Fruit fly (Drosophila melanogaster) whole organism, embryonic: ENCODE data around the gene CG32073.
A peak's percentile ranks its signal among the peaks of the same experiment; 100 is the strongest.

ENCODE experiments used
- ATbp ChIP-seq: fragments of 200-800 bp; sonication (Bioruptor generic); optimal IDR thresholded peaks from 2 replicates; lab custom pipeline; 2017; ENCODE audit warnings: missing biosample characterization, mild to moderate bottlenecking, missing genetic modification characterization, missing genetic modification reagents
- BEAF-32 ChIP-seq: fragments of 200-800 bp; sonication (Bioruptor generic); optimal IDR thresholded peaks from 3 replicates; lab custom pipeline; 2017; ENCODE audit warnings: missing biosample characterization, missing genetic modification characterization, mild to moderate bottlenecking, moderate library complexity, missing genetic modification reagents
- Bgb ChIP-seq: fragments of 200-800 bp; sonication (Bioruptor generic); IDR thresholded peaks from 2 replicates; pipeline ENCODE4 v1.3.6; 2022; ENCODE audit warnings: missing biosample characterization, missing genetic modification characterization; ENCODE audit not compliant: partially characterized antibody
- CG10654 ChIP-seq: fragments of 200-800 bp; sonication (Bioruptor generic); optimal IDR thresholded peaks from 2 replicates; lab custom pipeline; 2016; ENCODE audit warnings: missing biosample characterization, missing genetic modification characterization
- CG11398 ChIP-seq: fragments of 200-800 bp; sonication (Bioruptor generic); optimal IDR thresholded peaks from 2 replicates; lab custom pipeline; 2016; ENCODE audit warnings: missing biosample characterization, missing genetic modification characterization
- CG12769 ChIP-seq: fragments of 200-800 bp; sonication (Bioruptor generic); optimal IDR thresholded peaks from 2 replicates; lab custom pipeline; 2019; ENCODE audit warnings: missing biosample characterization, mild to moderate bottlenecking, missing genetic modification characterization, moderate library complexity
- CG14860 ChIP-seq: fragments of 200-800 bp; sonication (Bioruptor generic); IDR thresholded peaks from 3 replicates; pipeline ENCODE4 v1.3.6; 2022; ENCODE audit warnings: missing biosample characterization, missing genetic modification characterization; ENCODE audit not compliant: partially characterized antibody
- CG15514 ChIP-seq: fragments of 200-800 bp; sonication (Bioruptor generic); optimal IDR thresholded peaks from 3 replicates; lab custom pipeline; 2017; ENCODE audit warnings: missing biosample characterization, missing genetic modification characterization, mild to moderate bottlenecking, moderate library complexity, missing genetic modification reagents
- CG17385 ChIP-seq: fragments of 200-800 bp; sonication (Bioruptor generic); optimal IDR thresholded peaks from 3 replicates; lab custom pipeline; 2018; ENCODE audit warnings: missing biosample characterization, mild to moderate bottlenecking, missing genetic modification characterization
- CG42726 ChIP-seq: fragments of 200-800 bp; sonication (Bioruptor generic); IDR thresholded peaks from 2 replicates; pipeline ENCODE4 v1.3.6; 2022; ENCODE audit warnings: missing biosample characterization, missing genetic modification characterization; ENCODE audit not compliant: partially characterized antibody
- CG7963 ChIP-seq: fragments of 200-800 bp; sonication (Bioruptor generic); IDR thresholded peaks from 3 replicates; pipeline ENCODE4 v1.3.6; 2022; ENCODE audit warnings: missing biosample characterization, missing genetic modification characterization; ENCODE audit not compliant: partially characterized antibody
- CG8765 ChIP-seq: fragments of 200-800 bp; sonication (Bioruptor generic); IDR thresholded peaks from 2 replicates; pipeline ENCODE4 v1.3.6; 2022; ENCODE audit warnings: missing biosample characterization, missing genetic modification characterization
- Dip2 ChIP-seq: fragments of 200-800 bp; sonication (Bioruptor generic); IDR thresholded peaks from 2 replicates; pipeline ENCODE4 v1.3.6; 2022; ENCODE audit warnings: missing biosample characterization, missing genetic modification characterization
- Dp ChIP-seq: fragments of 200-800 bp; sonication (Bioruptor generic); optimal IDR thresholded peaks from 2 replicates; lab custom pipeline; 2018; ENCODE audit warnings: missing biosample characterization, mild to moderate bottlenecking, missing genetic modification characterization, moderate library complexity
- Eip74EF ChIP-seq, 2 experiments: fragments of 200-800 bp in 1 of 2; fragments of >200 bp in 1 of 2; sonication (Bioruptor generic) in 1 of 2; optimal IDR thresholded peaks; 2 replicates each; lab custom pipeline; 2017 to 2019; ENCODE audit warnings: missing biosample characterization in 2 of 2, missing genetic modification characterization in 2 of 2, mild to moderate bottlenecking in 1 of 2, moderate library complexity in 1 of 2
- GATAe ChIP-seq: fragments of 200-800 bp; sonication (Bioruptor generic); conservative IDR thresholded peaks from 2 replicates; pipeline ENCODE4 v1.3.6; 2022; ENCODE audit warnings: missing biosample characterization, missing genetic modification characterization
- H2.0 ChIP-seq: fragments of 200-800 bp; sonication (Bioruptor generic); IDR thresholded peaks from 2 replicates; pipeline ENCODE4 v1.3.6; 2022; ENCODE audit warnings: missing biosample characterization, missing genetic modification characterization
- HLH54F ChIP-seq: fragments of 200-800 bp; sonication (Bioruptor generic); optimal IDR thresholded peaks from 3 replicates; lab custom pipeline; 2016; ENCODE audit warnings: missing biosample characterization, missing genetic modification characterization
- HmgZ ChIP-seq: fragments of 200-800 bp; sonication (Bioruptor generic); optimal IDR thresholded peaks from 2 replicates; lab custom pipeline; 2018; ENCODE audit warnings: missing biosample characterization, mild to moderate bottlenecking, missing genetic modification characterization
- Kr ChIP-seq: fragments of 200-800 bp; sonication (Bioruptor generic); optimal IDR thresholded peaks from 2 replicates; lab custom pipeline; 2017; ENCODE audit warnings: missing biosample characterization, mild to moderate bottlenecking, missing genetic modification characterization
- MESR4 ChIP-seq: fragments of 200-800 bp; sonication (Bioruptor generic); optimal IDR thresholded peaks from 2 replicates; lab custom pipeline; 2018; ENCODE audit warnings: missing biosample characterization, mild to moderate bottlenecking, missing genetic modification characterization, moderate library complexity
- Med ChIP-seq: fragments of 200-800 bp; sonication (Bioruptor generic); peaks from one replicate; lab custom pipeline; 2016; ENCODE audit warnings: missing biosample characterization, missing genetic modification characterization, mild to moderate bottlenecking, inconsistent platforms, moderate library complexity
- NFAT ChIP-seq: fragments of 200-800 bp; sonication (Bioruptor generic); IDR thresholded peaks from 2 replicates; pipeline ENCODE4 v1.3.6; 2022; ENCODE audit warnings: missing biosample characterization, missing genetic modification characterization
- Nf-YC ChIP-seq: fragments of 200-800 bp; optimal IDR thresholded peaks from 3 replicates; lab custom pipeline; 2019; ENCODE audit warnings: missing biosample characterization, mild to moderate bottlenecking, missing genetic modification characterization, moderate library complexity
- Opbp ChIP-seq: fragments of 200-800 bp; sonication (Bioruptor generic); IDR thresholded peaks from 3 replicates; pipeline ENCODE4 v1.3.6; 2022; ENCODE audit warnings: missing biosample characterization, missing genetic modification characterization; ENCODE audit not compliant: partially characterized antibody
- Sry-β ChIP-seq: fragments of 200-800 bp; sonication (Bioruptor generic); optimal IDR thresholded peaks from 2 replicates; lab custom pipeline; 2018; ENCODE audit warnings: missing biosample characterization, mild to moderate bottlenecking, missing genetic modification characterization, moderate library complexity
- Xrp1 ChIP-seq: fragments of 200-800 bp; sonication (Bioruptor generic); IDR thresholded peaks from 2 replicates; pipeline ENCODE4 v1.3.6; 2022; ENCODE audit warnings: missing biosample characterization, missing genetic modification characterization
- ab ChIP-seq: fragments of 200-800 bp; sonication (Bioruptor generic); optimal IDR thresholded peaks from 2 replicates; lab custom pipeline; 2016; ENCODE audit warnings: missing biosample characterization, missing genetic modification characterization
- amos ChIP-seq: fragments of 200-800 bp; sonication (Bioruptor generic); IDR thresholded peaks from 2 replicates; pipeline ENCODE4 v1.3.6; 2022; ENCODE audit warnings: missing biosample characterization, missing genetic modification characterization; ENCODE audit not compliant: partially characterized antibody
- cato ChIP-seq: fragments of 200-800 bp; sonication (Bioruptor generic); optimal IDR thresholded peaks from 2 replicates; lab custom pipeline; 2016; ENCODE audit warnings: missing biosample characterization, missing genetic modification characterization, borderline replicate concordance
- chinmo ChIP-seq: fragments of 200-800 bp; sonication (Bioruptor generic); IDR thresholded peaks from 4 replicates; pipeline ENCODE4 v1.3.6; 2022; ENCODE audit warnings: missing biosample characterization, missing genetic modification characterization; ENCODE audit not compliant: partially characterized antibody
- chn ChIP-seq: fragments of 200-800 bp; sonication (Bioruptor generic); optimal IDR thresholded peaks from 2 replicates; lab custom pipeline; 2016; ENCODE audit warnings: missing biosample characterization, missing genetic modification characterization
- da ChIP-seq: fragments of 200-800 bp; sonication (Bioruptor generic); optimal IDR thresholded peaks from 2 replicates; lab custom pipeline; 2016; ENCODE audit warnings: missing biosample characterization, missing genetic modification characterization
- emc ChIP-seq: fragments of 200-800 bp; sonication (Bioruptor generic); optimal IDR thresholded peaks from 2 replicates; lab custom pipeline; 2016; ENCODE audit warnings: missing biosample characterization, missing genetic modification characterization
- en ChIP-seq: fragments of 200-800 bp; sonication (Bioruptor generic); optimal IDR thresholded peaks from 2 replicates; lab custom pipeline; 2016; ENCODE audit warnings: missing biosample characterization, missing genetic modification characterization
- eyg ChIP-seq: fragments of 200-800 bp; sonication (Bioruptor generic); optimal IDR thresholded peaks from 3 replicates; lab custom pipeline; 2016; ENCODE audit warnings: missing biosample characterization, missing genetic modification characterization
- fu2 ChIP-seq: fragments of 200-800 bp; sonication (Bioruptor generic); optimal IDR thresholded peaks from 2 replicates; lab custom pipeline; 2016; ENCODE audit warnings: missing biosample characterization, missing genetic modification characterization
- grn ChIP-seq: fragments of 200-800 bp; sonication (Bioruptor generic); optimal IDR thresholded peaks from 3 replicates; lab custom pipeline; 2017; ENCODE audit warnings: missing biosample characterization, missing genetic modification characterization
- gsb-n ChIP-seq: fragments of 200-800 bp; sonication (Bioruptor generic); optimal IDR thresholded peaks from 3 replicates; lab custom pipeline; 2018; ENCODE audit warnings: missing biosample characterization, mild to moderate bottlenecking, missing genetic modification characterization
- h ChIP-seq: fragments of >200 bp; optimal IDR thresholded peaks from 2 replicates; lab custom pipeline; 2017
- nerfin-2 ChIP-seq: fragments of 200-800 bp; sonication (Bioruptor generic); IDR thresholded peaks from 2 replicates; pipeline ENCODE4 v1.3.6; 2022; ENCODE audit warnings: missing biosample characterization, missing genetic modification characterization; ENCODE audit not compliant: partially characterized antibody
- nmo ChIP-seq: fragments of 200-800 bp; sonication (Bioruptor generic); optimal IDR thresholded peaks from 2 replicates; lab custom pipeline; 2018; ENCODE audit warnings: missing biosample characterization, mild to moderate bottlenecking, missing genetic modification characterization, moderate library complexity
- oc ChIP-seq: fragments of 200-800 bp; sonication (Bioruptor generic); optimal IDR thresholded peaks from 2 replicates; lab custom pipeline; 2018; ENCODE audit warnings: missing biosample characterization, mild to moderate bottlenecking, missing genetic modification characterization, moderate library complexity
- odd ChIP-seq: fragments of 200-800 bp; sonication (Bioruptor generic); optimal IDR thresholded peaks from 2 replicates; lab custom pipeline; 2017; ENCODE audit warnings: missing biosample characterization, mild to moderate bottlenecking, missing genetic modification characterization
- rib ChIP-seq: fragments of 200-800 bp; sonication (Bioruptor generic); IDR thresholded peaks from 2 replicates; pipeline ENCODE4 v1.3.6; 2022; ENCODE audit warnings: missing biosample characterization, missing genetic modification characterization
- sd ChIP-seq: fragments of 200-800 bp; sonication (Bioruptor generic); optimal IDR thresholded peaks from 3 replicates; lab custom pipeline; 2018; ENCODE audit warnings: missing biosample characterization, mild to moderate bottlenecking, missing genetic modification characterization, moderate library complexity
- tx ChIP-seq: fragments of 200-800 bp; sonication (Bioruptor generic); optimal IDR thresholded peaks from 2 replicates; lab custom pipeline; 2016; ENCODE audit warnings: missing biosample characterization, missing genetic modification characterization
- wor ChIP-seq: fragments of 200-800 bp; sonication (Bioruptor generic); IDR thresholded peaks from 2 replicates; pipeline ENCODE4 v1.3.6; 2022; ENCODE audit warnings: missing biosample characterization, missing genetic modification characterization

Gene CG32073

dm6 chr3L:11118627-11119395 is 11.4 kb upstream of the CG32073 start (continued):
- peak; percentile 33 for TF ChIP-seq eyg
- TF ChIP-seq CG17385, result peak; percentile 68
- peak; percentile 94 for TF ChIP-seq ATbp (GFP tag; lab: Kevin White, UChicago)
- TF ChIP-seq emc (GFP tag; lab: Kevin White, UChicago), result no peak
- TF ChIP-seq nerfin-2 (GFP tag; lab: Robert Waterston, UW), result no peak
- TF ChIP-seq Eip74EF (GFP tag; optimal IDR thresholded peaks at IDR 0.05; lab: Kevin White, UChicago), result peak in 1 of 2 experiments; percentile 75
- peak; percentile 70; the same call in 1 of the 2 replicates for TF ChIP-seq NFAT (GFP tag; lab: Robert Waterston, UW)
- TF ChIP-seq HmgZ (tag; lab: Kevin White, UChicago), result peak; percentile 94
- peak; percentile 8 for TF ChIP-seq CG10654 (GFP tag; lab: Kevin White, UChicago)
- TF ChIP-seq BEAF-32 (GFP tag; lab: Kevin White, UChicago), result no peak
- TF ChIP-seq HLH54F (GFP tag; lab: Kevin White, UChicago), result peak; percentile 38
- no peak; the same call in 1 of the 2 replicates for TF ChIP-seq amos
- TF ChIP-seq CG14860 (GFP tag; lab: Robert Waterston, UW), result no peak
- no peak for TF ChIP-seq cato
- TF ChIP-seq CG11398 (GFP tag; lab: Kevin White, UChicago), result peak; percentile 68
- TF ChIP-seq chn (GFP tag; lab: Kevin White, UChicago), result no peak
- peak; percentile 73 for TF ChIP-seq grn
- peak; percentile 98 for TF ChIP-seq chinmo (GFP tag; lab: Robert Waterston, UW)
- no peak for TF ChIP-seq wor (GFP tag; lab: Robert Waterston, UW)
- TF ChIP-seq Sry-β (GFP tag; lab: Kevin White, UChicago), result peak; percentile 21
- no peak for TF ChIP-seq CG42726 (GFP tag; lab: Robert Waterston, UW)
- TF ChIP-seq gsb-n (tag; lab: Kevin White, UChicago), result peak; percentile 57
- TF ChIP-seq odd (GFP tag; lab: Kevin White, UChicago), result peak; percentile 58
- peak; percentile 47 for TF ChIP-seq tx
- TF ChIP-seq Bgb, result no peak
- no peak for TF ChIP-seq Dip2
- TF ChIP-seq GATAe (GFP tag; lab: Robert Waterston, UW), result no peak
- TF ChIP-seq sd (tag; lab: Kevin White, UChicago), result peak; percentile 93
- TF ChIP-seq CG7963, result no peak
- peak; percentile 91 for TF ChIP-seq CG12769 (tag; lab: Kevin White, UChicago)
- TF ChIP-seq nmo (GFP tag; lab: Kevin White, UChicago), result peak; percentile 16
- peak; percentile 47 for TF ChIP-seq en
- TF ChIP-seq rib (GFP tag; lab: Robert Waterston, UW), result peak; percentile 89
- no peak for TF ChIP-seq CG8765 (GFP tag; lab: Robert Waterston, UW)
- TF ChIP-seq ab (GFP tag; lab: Kevin White, UChicago), result no peak
- no peak for TF ChIP-seq Dp
- peak; percentile 86 for TF ChIP-seq Xrp1 (GFP tag; lab: Robert Waterston, UW)
- TF ChIP-seq MESR4 (GFP tag; lab: Kevin White, UChicago), result peak; percentile 41
- peak; percentile 73 for TF ChIP-seq CG15514 (GFP tag; lab: Kevin White, UChicago)
- peak; percentile 57; the same call in 1 of the 2 replicates for TF ChIP-seq H2.0 (GFP tag; lab: Robert Waterston, UW)
- TF ChIP-seq Nf-YC (tag; lab: Kevin White, UChicago), result peak; percentile 24
- no peak for TF ChIP-seq oc
- TF ChIP-seq Med (GFP tag; lab: Kevin White, UChicago), result peak; percentile 92
- peak; percentile 83 for TF ChIP-seq Kr (GFP tag; lab: Kevin White, UChicago)
- TF ChIP-seq da, result peak; percentile 6
- TF ChIP-seq fu2 (GFP tag; lab: Kevin White, UChicago), result no peak
- TF ChIP-seq Opbp (GFP tag; lab: Robert Waterston, UW), result 0 out of 3 replicates have a peak, but pooled peaks have one; percentile 26
- TF ChIP-seq h (lab: Kevin White, UChicago), result no peak
